Fruit fly (Drosophila melanogaster) Kc167 (cell line): ENCODE results near the gene HP1b.

Source experiments
- Myc ChIP-seq: fragments of >200 bp; optimal IDR thresholded peaks from 2 replicates; lab custom pipeline; 2017; ENCODE audit warnings: missing external identifiers
- Sin3A ChIP-seq: fragments of >200 bp; optimal IDR thresholded peaks from 2 replicates; lab custom pipeline; 2018; ENCODE audit warnings: missing external identifiers
- h ChIP-seq: fragments of >200 bp; optimal IDR thresholded peaks from 3 replicates; lab custom pipeline; 2018; ENCODE audit warnings: missing external identifiers
- psq ChIP-seq: fragments of >200 bp; optimal IDR thresholded peaks from 2 replicates; lab custom pipeline; 2017; ENCODE audit warnings: missing external identifiers

DNA sequence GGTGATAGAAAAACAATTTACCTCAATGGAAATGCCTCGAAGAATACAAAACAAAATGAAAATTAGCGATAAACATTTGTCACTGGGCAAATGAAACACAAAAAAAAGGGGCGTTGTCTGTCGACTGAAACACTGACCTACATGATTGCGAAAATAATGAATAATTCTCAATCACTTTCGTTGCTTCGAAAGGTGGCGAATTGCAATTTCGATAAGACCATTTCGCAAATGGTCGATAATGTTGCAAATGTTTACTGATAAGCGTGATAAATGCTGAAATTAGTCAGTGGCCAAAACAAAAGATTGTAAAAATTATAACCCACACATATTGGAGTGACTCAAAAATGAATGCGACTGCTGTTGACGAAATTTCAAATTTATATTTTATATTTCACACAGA is 44.8 kb upstream of the HP1b start:
- TF ChIP-seq psq (no peak), h (lab: Kevin White, UChicago) (no peak), Sin3A (no peak), Myc (lab: Kevin White, UChicago) (no peak)
